Fruit fly (Drosophila melanogaster): ENCODE results near the gene TTLL1B.
A peak's percentile ranks its signal among the peaks of the same experiment; 100 is the strongest.

TTLL1B gene

DNA sequence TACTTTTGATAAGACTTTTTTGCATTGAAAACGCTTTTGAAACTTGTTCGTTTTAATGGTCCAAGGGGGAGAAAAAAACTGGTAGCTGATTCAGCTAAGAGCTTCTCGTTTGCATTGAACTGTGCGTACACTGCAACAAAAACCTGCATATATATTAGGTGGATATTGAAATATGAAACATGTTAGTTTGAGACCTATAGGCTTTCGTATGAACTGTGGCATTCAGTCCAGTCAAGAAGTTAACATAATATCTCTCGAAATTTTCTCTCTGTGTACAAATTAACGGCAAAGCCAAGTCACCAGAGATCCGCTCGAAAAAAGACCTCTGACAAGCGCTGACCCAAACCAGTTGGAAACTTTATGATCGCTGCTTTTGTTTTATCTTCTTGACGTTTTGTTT is 50.0 kb downstream of the TTLL1B start (continued):
- TF ChIP-seq Xrp1 (GFP tag; IDR thresholded peaks at IDR 0.05) (peak; percentile 85), PHDP (tag; optimal IDR thresholded peaks at IDR 0.05) (peak; percentile 83), CG17912 (GFP tag; optimal IDR thresholded peaks at IDR 0.05) (no peak), NC2β (GFP tag; optimal IDR thresholded peaks at IDR 0.05) (peak; percentile 72), ash1 (GFP tag; optimal IDR thresholded peaks at IDR 0.05) (no peak), croc (GFP tag; conservative IDR thresholded peaks at IDR 0.05) (peak; percentile 60; the same call in 2 of the 3 replicates), Nf-YA (GFP tag; IDR thresholded peaks at IDR 0.05) (peak; percentile 77), CG9437 (GFP tag; optimal IDR thresholded peaks at IDR 0.05) (peak; percentile 73), Doc2 (GFP tag; IDR thresholded peaks at IDR 0.05) (no peak), tna (GFP tag; IDR thresholded peaks at IDR 0.05; ENCODE audit: partially characterized antibody) (no peak), fu2 (GFP tag; optimal IDR thresholded peaks at IDR 0.05) (peak; percentile 71), ftz-f1 (GFP tag; optimal IDR thresholded peaks at IDR 0.05) (no peak), CG34422 (GFP tag; IDR thresholded peaks at IDR 0.05) (peak; percentile 90), H15 (GFP tag; IDR thresholded peaks at IDR 0.05) (peak; percentile 84), ssp (GFP tag; IDR thresholded peaks at IDR 0.05) (peak; percentile 56), CG9932 (GFP tag; IDR thresholded peaks at IDR 0.05) (peak; percentile 84), GATAe (GFP tag; conservative IDR thresholded peaks at IDR 0.05) (no peak), CG3995 (GFP tag; optimal IDR thresholded peaks at IDR 0.05) (peak; percentile 47), twi (tag; optimal IDR thresholded peaks at IDR 0.05) (no peak), CG2202 (tag; optimal IDR thresholded peaks at IDR 0.05) (peak; percentile 52), grn (GFP tag; optimal IDR thresholded peaks at IDR 0.05) (no peak), pan (optimal IDR thresholded peaks at IDR 0.05) (no peak), pan (GFP tag; optimal IDR thresholded peaks at IDR 0.05 in 1 of 2, IDR thresholded peaks at IDR 0.05 in 1 of 2) (peak in 1 of 2 experiments; percentile 87), fd102C (GFP tag; optimal IDR thresholded peaks at IDR 0.05) (no peak), Max (GFP tag; optimal IDR thresholded peaks at IDR 0.05) (peak; percentile 67), bsh (GFP tag; optimal IDR thresholded peaks at IDR 0.05) (peak; percentile 8 to 89), CG17328 (GFP tag; IDR thresholded peaks at IDR 0.05) (peak; percentile 84), al (GFP tag; IDR thresholded peaks at IDR 0.05) (peak; percentile 76), D19B (GFP tag; optimal IDR thresholded peaks at IDR 0.05) (peak; percentile 59), CG2678 (tag; optimal IDR thresholded peaks at IDR 0.05) (peak; percentile 80), Oli (tag; optimal IDR thresholded peaks at IDR 0.05) (peak; percentile 89), caup (GFP tag; optimal IDR thresholded peaks at IDR 0.05; ENCODE audit: severe bottlenecking) (peak; percentile 83), Hsf (GFP tag; optimal IDR thresholded peaks at IDR 0.05) (peak; percentile 86), CG7745 (tag; optimal IDR thresholded peaks at IDR 0.05) (no peak), nerfin-2 (GFP tag; IDR thresholded peaks at IDR 0.05; ENCODE audit: partially characterized antibody) (no peak), CG14965 (GFP tag; optimal IDR thresholded peaks at IDR 0.05; ENCODE audit: borderline replicate concordance) (peak; percentile 11), gsb (GFP tag; IDR thresholded peaks at IDR 0.05) (peak; percentile 79), Trl (optimal IDR thresholded peaks at IDR 0.05) (no peak), Trl (GFP tag; optimal IDR thresholded peaks at IDR 0.05) (peak; percentile 83), CG9609 (GFP tag; optimal IDR thresholded peaks at IDR 0.05) (peak; percentile 84), chinmo (GFP tag; IDR thresholded peaks at IDR 0.05; ENCODE audit: partially characterized antibody) (0 out of 4 replicates have a peak, but pooled peaks have one; percentile 31), CG34376 (GFP tag; optimal IDR thresholded peaks at IDR 0.05) (peak; percentile 38), CG6654 (GFP tag; optimal IDR thresholded peaks at IDR 0.05) (peak; percentile 61), zen2 (GFP tag; IDR thresholded peaks at IDR 0.05; ENCODE audit: partially characterized antibody) (no peak), CG15601 (tag; optimal IDR thresholded peaks at IDR 0.05) (peak; percentile 66), trem (tag; optimal IDR thresholded peaks at IDR 0.05) (peak; percentile 52), Bteb2 (GFP tag; optimal IDR thresholded peaks at IDR 0.05) (peak; percentile 77), bbx (GFP tag; IDR thresholded peaks at IDR 0.05; ENCODE audit: partially characterized antibody) (no peak), CG4854 (GFP tag; optimal IDR thresholded peaks at IDR 0.05) (peak; percentile 74), Meics (GFP tag; optimal IDR thresholded peaks at IDR 0.05) (peak; percentile 86), CG17829 (tag; optimal IDR thresholded peaks at IDR 0.05) (peak; percentile 72)

Measured in whole organism, embryonic.